Worm (Caenorhabditis elegans): ENCODE measurements around the gene aps-1.

Gene aps-1

ce11 chrV:6063330-6063729 lies 45.6 kb downstream of the aps-1 start, which contains the start of gene Y38A10A.2:
TSS of gene Y38A10A.2 (minus strand) at chrV:6063430.
- TF ChIP-seq ztf-4 (tag; optimal IDR thresholded peaks at IDR 0.05) (no peak), crh-2 (tag; optimal IDR thresholded peaks at IDR 0.05) (no peak), unc-39 (tag; optimal IDR thresholded peaks at IDR 0.05) (no peak), sma-3 (GFP tag; optimal IDR thresholded peaks at IDR 0.05) (no peak), elt-1 (tag; optimal IDR thresholded peaks at IDR 0.05) (no peak), fos-1 (tag; optimal IDR thresholded peaks at IDR 0.05) (no peak), unc-62 (GFP tag; optimal IDR thresholded peaks at IDR 0.05) (no peak), nhr-77 (tag; optimal IDR thresholded peaks at IDR 0.05) (no peak), nhr-6 (tag; optimal IDR thresholded peaks at IDR 0.05) (no peak), sem-4 (tag; optimal IDR thresholded peaks at IDR 0.05) (no peak), ztf-11 (tag; optimal IDR thresholded peaks at IDR 0.05) (no peak), R02D3.7 (tag; optimal IDR thresholded peaks at IDR 0.05) (no peak), nhr-237 (tag; optimal IDR thresholded peaks at IDR 0.05) (no peak), F13H6.1 (tag; optimal IDR thresholded peaks at IDR 0.05) (no peak), lsy-2 (tag; optimal IDR thresholded peaks at IDR 0.05) (no peak)

ce11 chrV:6067112-6067511 lies 49.3 kb downstream of the aps-1 start, which contains the start of gene srh-10:
TSS of gene srh-10 (minus strand) at chrV:6067140.
- TF ChIP-seq nhr-23 (tag; optimal IDR thresholded peaks at IDR 0.05) (no peak), unc-62 (GFP tag; optimal IDR thresholded peaks at IDR 0.05) (no peak), nhr-6 (tag; optimal IDR thresholded peaks at IDR 0.05) (no peak), sma-9 (GFP tag; optimal IDR thresholded peaks at IDR 0.05) (no peak), sma-9 (tag; optimal IDR thresholded peaks at IDR 0.05) (no peak), elt-3 (tag; optimal IDR thresholded peaks at IDR 0.05) (no peak), ztf-1 (GFP tag; conservative IDR thresholded peaks at IDR 0.05) (no peak), lin-11 (tag; optimal IDR thresholded peaks at IDR 0.05) (no peak)
